Worm (Caenorhabditis elegans): ENCODE measurements around the gene T13A10.2.

The T13A10.2 gene

ce11 chrIV:6290741-6291140 is 37.6 kb downstream of the T13A10.2 start, which contains the start of gene srv-24:
TSS of gene srv-24 (minus strand) at chrIV:6290841.
- TF ChIP-seq F13H6.1 (tag; optimal IDR thresholded peaks at IDR 0.05) (no peak), mdl-1 (tag; optimal IDR thresholded peaks at IDR 0.05) (no peak), sma-9 (GFP tag; optimal IDR thresholded peaks at IDR 0.05) (no peak), sma-9 (tag; optimal IDR thresholded peaks at IDR 0.05) (no peak), R02D3.7 (tag; optimal IDR thresholded peaks at IDR 0.05) (no peak), elt-3 (tag; optimal IDR thresholded peaks at IDR 0.05) (no peak), crh-2 (tag; optimal IDR thresholded peaks at IDR 0.05) (no peak), nhr-6 (tag; optimal IDR thresholded peaks at IDR 0.05) (no peak), dmd-4 (tag; optimal IDR thresholded peaks at IDR 0.05) (no peak), nhr-23 (tag; optimal IDR thresholded peaks at IDR 0.05) (no peak), gmeb-1 (tag; optimal IDR thresholded peaks at IDR 0.05) (no peak), peb-1 (tag; optimal IDR thresholded peaks at IDR 0.05) (no peak), nhr-77 (tag; optimal IDR thresholded peaks at IDR 0.05) (no peak), nhr-25 (tag; optimal IDR thresholded peaks at IDR 0.05) (no peak), nhr-21 (tag; optimal IDR thresholded peaks at IDR 0.05) (no peak)

- TF ChIP-seq egl-27 (tag; optimal IDR thresholded peaks at IDR 0.05) (no peak), lsy-2 (tag; optimal IDR thresholded peaks at IDR 0.05) (no peak), aly-2 (tag; optimal IDR thresholded peaks at IDR 0.05) (no peak), lin-13 (GFP tag; optimal IDR thresholded peaks at IDR 0.05) (no peak), unc-55 (GFP tag; optimal IDR thresholded peaks at IDR 0.05) (peak; percentile 21)
Observed at ce11 chrIV:6294081-6294480, 41.0 kb downstream of the T13A10.2 start, which contains the start of gene hil-2. TSS of gene hil-2 (plus strand) at chrIV:6294240.

- TF ChIP-seq nhr-77 (tag; optimal IDR thresholded peaks at IDR 0.05) (no peak), nhr-23 (tag; optimal IDR thresholded peaks at IDR 0.05) (no peak), dmd-4 (tag; optimal IDR thresholded peaks at IDR 0.05) (no peak), blmp-1 (tag; optimal IDR thresholded peaks at IDR 0.05; ENCODE audit: insufficient read depth) (no peak)
Observed at ce11 chrIV:6298253-6298652, 45.2 kb downstream of the T13A10.2 start, which contains the start of gene srv-27. TSS of gene srv-27 (minus strand) at chrIV:6298353.

DNA sequence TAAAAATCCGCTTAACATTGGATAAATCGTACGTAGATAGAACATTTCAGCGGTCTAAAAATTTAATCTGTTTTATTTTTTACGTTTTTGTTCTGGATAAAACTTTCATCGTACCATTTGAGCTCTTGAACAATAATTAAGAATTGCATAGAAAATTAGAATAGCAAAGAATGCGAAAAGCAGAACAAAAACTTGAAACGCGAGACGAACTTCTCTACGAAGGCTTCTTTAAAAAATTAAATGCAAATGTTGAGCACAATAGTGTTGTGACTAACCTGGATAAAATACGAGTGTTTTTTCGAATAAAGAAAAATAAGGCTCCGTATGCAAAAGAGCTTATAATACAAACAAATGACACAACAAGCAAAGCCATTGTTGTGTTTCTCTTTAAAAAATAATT is 46.4 kb downstream of the T13A10.2 start:
- no peak for TF ChIP-seq dmd-4 (tag; optimal IDR thresholded peaks at IDR 0.05)
- TF ChIP-seq ama-1 (optimal IDR thresholded peaks at IDR 0.05), result no peak
- no peak for TF ChIP-seq ztf-4 (tag; optimal IDR thresholded peaks at IDR 0.05)
- no peak for TF ChIP-seq aly-2 (tag; optimal IDR thresholded peaks at IDR 0.05)

DNA sequence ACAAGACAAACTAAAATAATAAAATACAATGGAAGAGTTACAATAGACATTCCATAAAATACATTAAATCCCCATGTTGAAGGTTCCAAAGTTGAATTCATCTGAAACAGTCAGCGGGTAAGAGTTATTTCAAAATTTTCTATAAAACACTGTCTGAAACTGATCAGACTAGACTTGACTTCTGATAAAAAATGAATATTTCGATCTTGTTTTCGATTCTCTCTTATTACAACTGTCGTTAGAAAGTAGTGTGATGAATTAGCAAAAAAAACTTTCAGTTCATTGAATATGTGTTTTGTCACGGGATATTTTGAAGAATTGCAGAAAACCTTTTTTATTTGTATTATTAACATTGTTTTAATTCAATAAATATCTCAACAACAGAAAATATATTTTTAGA is 48.7 kb downstream of the T13A10.2 start, which contains the start of gene srv-26:
Gene srv-26 (minus strand): TSS at position 101 of the 400 bp plus-strand sequence.
- TF ChIP-seq fos-1 (tag; optimal IDR thresholded peaks at IDR 0.05), result no peak
- TF ChIP-seq skn-1 (tag; optimal IDR thresholded peaks at IDR 0.05), result no peak
- no peak for TF ChIP-seq lin-11 (tag; optimal IDR thresholded peaks at IDR 0.05)
- TF ChIP-seq nhr-25 (tag; optimal IDR thresholded peaks at IDR 0.05), result no peak
- no peak for TF ChIP-seq elt-1 (tag; optimal IDR thresholded peaks at IDR 0.05)
- TF ChIP-seq nhr-12 (tag; optimal IDR thresholded peaks at IDR 0.05), result no peak
- TF ChIP-seq ceh-16 (tag; optimal IDR thresholded peaks at IDR 0.05), result no peak
- no peak for TF ChIP-seq nhr-129 (tag; optimal IDR thresholded peaks at IDR 0.05)
- TF ChIP-seq ZK546.5 (tag; optimal IDR thresholded peaks at IDR 0.05), result no peak
- no peak for TF ChIP-seq aly-2 (tag; optimal IDR thresholded peaks at IDR 0.05)
- no peak for TF ChIP-seq ztf-11 (tag; optimal IDR thresholded peaks at IDR 0.05)
- no peak for TF ChIP-seq C34F6.9 (tag; optimal IDR thresholded peaks at IDR 0.05)
- TF ChIP-seq egl-27 (tag; optimal IDR thresholded peaks at IDR 0.05), result no peak
- no peak for TF ChIP-seq nhr-6 (tag; optimal IDR thresholded peaks at IDR 0.05)

Measured in whole organism, L2 larva.